Worm (Caenorhabditis elegans): ENCODE data around the gene srt-40.

srt-40 gene

ce11 chrV:2242630-2243029 is 36.5 kb upstream of the srt-40 start, which contains the start of gene cyp-33C3:
TSS of gene cyp-33C3 (plus strand) at chrV:2242778.
- TF ChIP-seq dmd-4 (tag; optimal IDR thresholded peaks at IDR 0.05; ENCODE audit: borderline replicate concordance) (no peak), ceh-19 (GFP tag; optimal IDR thresholded peaks at IDR 0.05) (no peak), ceh-6 (GFP tag; optimal IDR thresholded peaks at IDR 0.05) (no peak), hlh-8 (tag; optimal IDR thresholded peaks at IDR 0.05) (no peak), ceh-24 (tag; optimal IDR thresholded peaks at IDR 0.05) (no peak), C38D4.7 (GFP tag; optimal IDR thresholded peaks at IDR 0.05) (no peak)

ce11 chrV:2238012-2238411 is 31.9 kb upstream of the srt-40 start:
- TF ChIP-seq ceh-45 (GFP tag; IDR thresholded peaks at IDR 0.05): no peak
- no peak for TF ChIP-seq pag-3 (tag; optimal IDR thresholded peaks at IDR 0.05; ENCODE audit: borderline replicate concordance)
- TF ChIP-seq dmd-4 (tag; optimal IDR thresholded peaks at IDR 0.05; ENCODE audit: borderline replicate concordance): no peak
- TF ChIP-seq ceh-18 (tag; optimal IDR thresholded peaks at IDR 0.05): no peak
- TF ChIP-seq T23F11.4 (GFP tag; optimal IDR thresholded peaks at IDR 0.05): no peak
- TF ChIP-seq pat-9 (tag; optimal IDR thresholded peaks at IDR 0.05): no peak
- TF ChIP-seq ceh-30 (tag; optimal IDR thresholded peaks at IDR 0.05): no peak
- TF ChIP-seq ceh-34 (tag; optimal IDR thresholded peaks at IDR 0.05): no peak
- TF ChIP-seq ceh-19 (GFP tag; optimal IDR thresholded peaks at IDR 0.05): no peak
- no peak for TF ChIP-seq ceh-48 (tag; optimal IDR thresholded peaks at IDR 0.05)
- TF ChIP-seq ztf-16 (tag; optimal IDR thresholded peaks at IDR 0.05): no peak
- no peak for TF ChIP-seq nhr-232 (tag; optimal IDR thresholded peaks at IDR 0.05)
- no peak for TF ChIP-seq zip-5 (tag; optimal IDR thresholded peaks at IDR 0.05)
- TF ChIP-seq ets-4 (tag; optimal IDR thresholded peaks at IDR 0.05): no peak
- TF ChIP-seq Y22D7AL.16 (tag; optimal IDR thresholded peaks at IDR 0.05): no peak
- no peak for TF ChIP-seq K02D7.2 (tag; optimal IDR thresholded peaks at IDR 0.05)
- TF ChIP-seq fkh-6 (tag; optimal IDR thresholded peaks at IDR 0.05): no peak
- no peak for TF ChIP-seq C38D4.7 (GFP tag; optimal IDR thresholded peaks at IDR 0.05)
- TF ChIP-seq K09A11.1 (tag; optimal IDR thresholded peaks at IDR 0.05; ENCODE audit: insufficient read depth): no peak

ce11 chrV:2235848-2236247 is 29.8 kb upstream of the srt-40 start, which contains the start of gene cyp-33C4:
TSS of gene cyp-33C4 (plus strand) at chrV:2236140.
- no peak for TF ChIP-seq ceh-34 (tag; optimal IDR thresholded peaks at IDR 0.05)
- no peak for TF ChIP-seq hlh-8 (tag; optimal IDR thresholded peaks at IDR 0.05)
- no peak for TF ChIP-seq hlh-6 (tag; optimal IDR thresholded peaks at IDR 0.05)
- TF ChIP-seq pha-2 (tag; optimal IDR thresholded peaks at IDR 0.05): no peak
- TF ChIP-seq nhr-232 (tag; optimal IDR thresholded peaks at IDR 0.05): no peak
- no peak for TF ChIP-seq dve-1 (tag; optimal IDR thresholded peaks at IDR 0.05)
- no peak for TF ChIP-seq ceh-18 (tag; optimal IDR thresholded peaks at IDR 0.05)
- no peak for TF ChIP-seq ceh-9 (tag; optimal IDR thresholded peaks at IDR 0.05)
- TF ChIP-seq pag-3 (tag; optimal IDR thresholded peaks at IDR 0.05; ENCODE audit: borderline replicate concordance): no peak
- no peak for TF ChIP-seq syd-9 (tag; optimal IDR thresholded peaks at IDR 0.05)
- TF ChIP-seq che-1 (tag; optimal IDR thresholded peaks at IDR 0.05): no peak
- no peak for TF ChIP-seq fkh-10 (GFP tag; optimal IDR thresholded peaks at IDR 0.05)

DNA sequence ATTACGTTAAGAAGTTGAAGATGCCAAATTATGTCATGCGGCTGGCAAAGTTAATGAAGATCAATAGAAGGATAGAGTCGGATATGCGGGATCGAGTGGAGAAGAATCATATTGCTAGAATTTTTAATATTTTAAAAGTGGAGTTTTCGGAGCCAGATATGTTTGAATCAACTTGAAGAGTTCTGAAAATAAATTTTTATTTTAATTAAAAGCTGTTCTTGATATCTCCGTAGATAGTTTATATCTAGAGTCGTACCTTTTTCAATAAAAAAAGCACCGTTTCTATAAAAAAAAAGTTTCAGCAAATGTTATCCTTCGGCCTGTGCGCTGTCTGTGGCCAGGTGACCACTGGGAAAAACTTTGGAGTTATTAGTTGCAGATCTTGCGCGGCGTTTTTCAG is 27.1 kb upstream of the srt-40 start, which contains the start of gene nhr-96:
TSS of gene nhr-96 (plus strand) at position 301 of the 400 bp plus-strand sequence.
- TF ChIP-seq ceh-9 (tag; optimal IDR thresholded peaks at IDR 0.05) (no peak), unc-86 (tag; optimal IDR thresholded peaks at IDR 0.05) (no peak), pax-1 (tag; optimal IDR thresholded peaks at IDR 0.05) (no peak), che-1 (tag; optimal IDR thresholded peaks at IDR 0.05) (no peak), hlh-15 (tag; optimal IDR thresholded peaks at IDR 0.05) (no peak), ets-4 (tag; optimal IDR thresholded peaks at IDR 0.05) (no peak), pag-3 (tag; optimal IDR thresholded peaks at IDR 0.05; ENCODE audit: borderline replicate concordance) (no peak), ztf-16 (tag; optimal IDR thresholded peaks at IDR 0.05) (no peak), gmeb-2 (tag; optimal IDR thresholded peaks at IDR 0.05) (no peak), K02D7.2 (tag; optimal IDR thresholded peaks at IDR 0.05) (no peak), rnt-1 (tag; optimal IDR thresholded peaks at IDR 0.05) (no peak), npax-4 (tag; optimal IDR thresholded peaks at IDR 0.05) (no peak), ceh-31 (tag; optimal IDR thresholded peaks at IDR 0.05) (no peak), ceh-18 (tag; optimal IDR thresholded peaks at IDR 0.05) (no peak), ceh-14 (tag; optimal IDR thresholded peaks at IDR 0.05) (no peak)

All from whole organism, late embryonic.